Worm (Caenorhabditis elegans) whole organism, L3 larva: ENCODE measurements around the gene clec-219.

Source experiments
- R02D3.7 ChIP-seq: fragments of 150-350 bp; optimal IDR thresholded peaks from 2 replicates; lab custom pipeline; 2014; ENCODE audit warnings: missing biosample characterization, missing genetic modification characterization
- ceh-16 ChIP-seq: sonication (generic microtip); optimal IDR thresholded peaks from 2 replicates; lab custom pipeline; 2017; ENCODE audit warnings: missing biosample characterization, missing genetic modification characterization
- fos-1 ChIP-seq: fragments of 150-350 bp; optimal IDR thresholded peaks from 2 replicates; lab custom pipeline; 2014; ENCODE audit warnings: missing biosample characterization, missing genetic modification characterization

DNA sequence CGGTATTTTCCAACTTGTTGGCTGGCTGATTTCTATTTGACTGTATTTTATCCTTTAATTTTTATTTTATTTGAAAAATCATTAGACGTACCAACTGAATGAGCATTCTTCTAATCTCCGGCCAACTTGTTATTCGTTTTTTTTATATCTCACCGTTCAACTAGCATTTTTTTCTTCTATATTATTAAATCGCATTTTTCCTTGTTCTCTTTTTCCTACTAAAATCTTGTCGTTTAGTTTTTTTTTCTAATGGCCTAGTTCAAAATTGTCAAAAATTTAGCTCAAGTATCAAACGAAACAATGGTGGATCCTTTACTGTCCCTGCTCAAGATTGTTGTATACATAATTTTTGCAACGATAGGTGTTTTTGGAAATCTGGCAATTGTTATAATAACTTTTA, 33.1 kb downstream of the clec-219 start, which contains the start of gene srsx-22:
- TF ChIP-seq fos-1 (tag; lab: Kevin White, UChicago) (no peak), ceh-16 (tag; lab: Kevin White, UChicago) (no peak), R02D3.7 (tag; lab: Kevin White, UChicago) (no peak)
